Worm (Caenorhabditis elegans) whole organism, young adult: ENCODE data around the gene R10E8.1.

Experiments used
- F37B4.10 ChIP-seq: fragments of 200-800 bp; sonication (Bioruptor generic); IDR thresholded peaks from 2 replicates; pipeline ENCODE4 v1.3.6; 2022; ENCODE audit warnings: missing genetic modification characterization, missing compliant biosample characterization
- F39B2.1 ChIP-seq: fragments of 200-800 bp; sonication (Bioruptor generic); IDR thresholded peaks from 2 replicates; pipeline ENCODE4 v1.3.6; 2022; ENCODE audit warnings: missing genetic modification reagents, missing genetic modification characterization, missing compliant biosample characterization
- F49E8.2 ChIP-seq: sonication (generic microtip); optimal IDR thresholded peaks from 3 replicates; lab custom pipeline; 2017; ENCODE audit warnings: missing genetic modification characterization, mild to moderate bottlenecking, missing compliant biosample characterization, antibody characterized with exemption, moderate library complexity; ENCODE audit not compliant: insufficient read depth
- K11D2.4 ChIP-seq: fragments of 200-800 bp; sonication (Bioruptor generic); IDR thresholded peaks from 2 replicates; pipeline ENCODE4 v1.3.6; 2022; ENCODE audit warnings: missing genetic modification reagents, missing genetic modification characterization, missing compliant biosample characterization
- Y56A3A.18 ChIP-seq: fragments of 200-800 bp; sonication (Bioruptor generic); IDR thresholded peaks from 2 replicates; pipeline ENCODE4 v1.3.6; 2022; ENCODE audit warnings: missing genetic modification reagents, missing genetic modification characterization, missing compliant biosample characterization
- akir-1 ChIP-seq: fragments of 200-800 bp; sonication (Bioruptor generic); optimal IDR thresholded peaks from 2 replicates; lab custom pipeline; 2018; ENCODE audit warnings: mild to moderate bottlenecking, missing genetic modification characterization, moderate library complexity, missing compliant biosample characterization
- aptf-3 ChIP-seq: fragments of 200-800 bp; sonication (Bioruptor generic); IDR thresholded peaks from 2 replicates; pipeline ENCODE4 v1.3.6; 2022; ENCODE audit warnings: missing genetic modification characterization, missing compliant biosample characterization
- atf-7 ChIP-seq: sonication (generic microtip); optimal IDR thresholded peaks from 2 replicates; lab custom pipeline; 2017; ENCODE audit warnings: mild to moderate bottlenecking, missing genetic modification characterization, missing compliant biosample characterization
- athp-1 ChIP-seq: sonication (generic microtip); optimal IDR thresholded peaks from 2 replicates; lab custom pipeline; 2017; ENCODE audit warnings: mild to moderate bottlenecking, missing genetic modification characterization, missing compliant biosample characterization
- cebp-1 ChIP-seq, 2 experiments: fragments of 200-800 bp in 1 of 2; sonication (Bioruptor generic) in 1 of 2; sonication (generic microtip) in 1 of 2; IDR thresholded peaks in 1 of 2; optimal IDR thresholded peaks in 1 of 2; 2 replicates each; pipeline versions ENCODE4 v1.3.6 to Lab custom; 2017 to 2022; ENCODE audit warnings: missing compliant biosample characterization in 2 of 2, missing genetic modification characterization in 2 of 2, mild to moderate bottlenecking in 1 of 2, missing genetic modification reagents in 1 of 2, moderate library complexity in 1 of 2
- ceh-100 ChIP-seq: fragments of 200-800 bp; sonication (Bioruptor generic); IDR thresholded peaks from 2 replicates; pipeline ENCODE4 v1.3.6; 2022; ENCODE audit warnings: missing genetic modification reagents, missing genetic modification characterization, missing compliant biosample characterization
- dox-1 ChIP-seq: fragments of 200-800 bp; sonication (Bioruptor generic); IDR thresholded peaks from 2 replicates; pipeline ENCODE4 v1.3.6; 2022; ENCODE audit warnings: missing genetic modification reagents, missing genetic modification characterization, missing compliant biosample characterization
- fkh-3 ChIP-seq: sonication (generic microtip); optimal IDR thresholded peaks from 2 replicates; lab custom pipeline; 2016; ENCODE audit warnings: mild to moderate bottlenecking, missing genetic modification characterization, missing compliant biosample characterization
- hmg-1.2 ChIP-seq: fragments of 200-800 bp; sonication (Bioruptor generic); IDR thresholded peaks from 2 replicates; pipeline ENCODE4 v1.3.6; 2022; ENCODE audit warnings: missing genetic modification reagents, missing genetic modification characterization, missing compliant biosample characterization
- let-526 ChIP-seq: fragments of 200-800 bp; sonication (Bioruptor generic); IDR thresholded peaks from 2 replicates; pipeline ENCODE4 v1.3.6; 2022; ENCODE audit warnings: missing genetic modification reagents, missing genetic modification characterization, missing compliant biosample characterization
- lin-40 ChIP-seq: sonication (generic microtip); optimal IDR thresholded peaks from 2 replicates; lab custom pipeline; 2016; ENCODE audit warnings: missing genetic modification characterization, mild to moderate bottlenecking, missing compliant biosample characterization, missing genotype, missing genetic modification reagents
- lsy-27 ChIP-seq: sonication (generic microtip); optimal IDR thresholded peaks from 2 replicates; lab custom pipeline; 2017; ENCODE audit warnings: missing genetic modification characterization, mild to moderate bottlenecking, missing compliant biosample characterization, antibody characterized with exemption, missing genotype, borderline replicate concordance; ENCODE audit not compliant: insufficient read depth
- madf-10 ChIP-seq: sonication (generic microtip); optimal IDR thresholded peaks from 2 replicates; lab custom pipeline; 2016; ENCODE audit warnings: mild to moderate bottlenecking, missing genetic modification characterization, missing compliant biosample characterization
- madf-3 ChIP-seq: fragments of 200-800 bp; sonication (Bioruptor generic); IDR thresholded peaks from 2 replicates; pipeline ENCODE4 v1.3.6; 2022; ENCODE audit warnings: missing genetic modification reagents, missing genetic modification characterization, missing compliant biosample characterization
- mxl-1 ChIP-seq: sonication (generic microtip); optimal IDR thresholded peaks from 2 replicates; lab custom pipeline; 2016; ENCODE audit warnings: missing genetic modification characterization, missing compliant biosample characterization
- nfya-1 ChIP-seq: sonication (generic microtip); optimal IDR thresholded peaks from 2 replicates; lab custom pipeline; 2017; ENCODE audit warnings: antibody characterized with exemption, missing compliant biosample characterization, missing genetic modification characterization, borderline replicate concordance; ENCODE audit not compliant: insufficient read depth
- nfyb-1 ChIP-seq: fragments of 200-800 bp; sonication (Bioruptor generic); IDR thresholded peaks from 2 replicates; pipeline ENCODE4 v1.3.6; 2022; ENCODE audit warnings: missing genetic modification reagents, missing genetic modification characterization, missing compliant biosample characterization
- pbrm-1 ChIP-seq: fragments of 200-800 bp; sonication (Bioruptor generic); IDR thresholded peaks from 2 replicates; pipeline ENCODE4 v1.3.6; 2022; ENCODE audit warnings: missing genetic modification reagents, missing genetic modification characterization, missing compliant biosample characterization
- sdz-38 ChIP-seq: sonication (generic microtip); optimal IDR thresholded peaks from 2 replicates; lab custom pipeline; 2016; ENCODE audit warnings: missing genotype, missing genetic modification characterization, missing compliant biosample characterization
- sea-2 ChIP-seq: fragments of 200-800 bp; sonication (Bioruptor generic); IDR thresholded peaks from 2 replicates; pipeline ENCODE4 v1.3.6; 2022; ENCODE audit warnings: missing genetic modification characterization, missing compliant biosample characterization
- somi-1 ChIP-seq: fragments of 200-800 bp; sonication (Bioruptor generic); optimal IDR thresholded peaks from 2 replicates; lab custom pipeline; 2018; ENCODE audit warnings: mild to moderate bottlenecking, missing genetic modification characterization, missing compliant biosample characterization
- sptf-2 ChIP-seq: fragments of 200-800 bp; sonication (Bioruptor generic); optimal IDR thresholded peaks from 2 replicates; lab custom pipeline; 2018; ENCODE audit warnings: mild to moderate bottlenecking, missing genetic modification characterization, missing compliant biosample characterization
- tbp1 ChIP-seq: fragments of 200-800 bp; sonication (Bioruptor generic); optimal IDR thresholded peaks from 2 replicates; lab custom pipeline; 2018; ENCODE audit warnings: mild to moderate bottlenecking, missing genetic modification characterization, missing compliant biosample characterization
- tlf-1 ChIP-seq: fragments of 200-800 bp; sonication (Bioruptor generic); optimal IDR thresholded peaks from 2 replicates; lab custom pipeline; 2018; ENCODE audit warnings: mild to moderate bottlenecking, missing genetic modification characterization, missing compliant biosample characterization
- unc-130 ChIP-seq: sonication (generic microtip); optimal IDR thresholded peaks from 2 replicates; lab custom pipeline; 2016; ENCODE audit warnings: missing genetic modification reagents, missing genetic modification characterization, missing compliant biosample characterization
- unc-62 ChIP-seq: fragments of 150-350 bp; optimal IDR thresholded peaks from 2 replicates; lab custom pipeline; 2014; ENCODE audit warnings: missing biosample characterization, missing genetic modification reagents, missing genetic modification characterization
- zfh-2 ChIP-seq: fragments of 200-800 bp; sonication (Bioruptor generic); conservative IDR thresholded peaks from 2 replicates; pipeline ENCODE4 v1.3.6; 2022; ENCODE audit warnings: missing genetic modification reagents, missing genetic modification characterization, missing compliant biosample characterization
- ztf-22 ChIP-seq: fragments of 200-800 bp; sonication (Bioruptor generic); optimal IDR thresholded peaks from 2 replicates; lab custom pipeline; 2018; ENCODE audit warnings: mild to moderate bottlenecking, missing genetic modification characterization, moderate library complexity, missing compliant biosample characterization
- ztf-25 ChIP-seq: fragments of 200-800 bp; sonication (Bioruptor generic); IDR thresholded peaks from 2 replicates; pipeline ENCODE4 v1.3.6; 2022; ENCODE audit warnings: missing genetic modification reagents, missing genetic modification characterization, missing compliant biosample characterization

The R10E8.1 gene

DNA sequence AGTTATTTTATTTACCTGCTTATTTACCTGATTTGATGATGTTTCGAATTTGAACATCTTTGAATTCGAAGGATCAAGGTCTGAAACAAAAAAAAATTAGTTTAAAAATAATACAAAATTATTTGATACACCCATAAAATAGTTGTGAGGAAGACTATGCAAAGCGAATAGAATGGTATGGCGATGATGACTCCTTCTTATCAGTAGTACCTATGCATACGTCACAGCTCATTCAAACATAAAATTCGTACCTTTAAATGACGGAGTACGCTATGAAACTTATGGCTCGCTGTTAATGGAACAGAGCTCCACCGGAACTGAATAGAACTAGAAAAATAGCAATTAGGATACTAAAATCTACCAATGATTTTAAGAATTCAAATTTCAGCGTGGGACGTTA is at the start of gene R10E8.1:
Gene R10E8.1 (minus strand): TSS at position 178 of the 400 bp plus-strand sequence.
- TF ChIP-seq athp-1 (tag; lab: Kevin White, UChicago) (no peak), sdz-38 (no peak), nfya-1 (tag; lab: Kevin White, UChicago) (no peak), K11D2.4 (GFP tag; lab: Robert Waterston, UW) (no peak), madf-10 (tag; lab: Kevin White, UChicago) (no peak), mxl-1 (no peak), hmg-1.2 (GFP tag; lab: Robert Waterston, UW) (no peak), F49E8.2 (tag; lab: Kevin White, UChicago) (no peak), Y56A3A.18 (no peak), lin-40 (no peak), ztf-22 (GFP tag; lab: Kevin White, UChicago) (no peak)

DNA sequence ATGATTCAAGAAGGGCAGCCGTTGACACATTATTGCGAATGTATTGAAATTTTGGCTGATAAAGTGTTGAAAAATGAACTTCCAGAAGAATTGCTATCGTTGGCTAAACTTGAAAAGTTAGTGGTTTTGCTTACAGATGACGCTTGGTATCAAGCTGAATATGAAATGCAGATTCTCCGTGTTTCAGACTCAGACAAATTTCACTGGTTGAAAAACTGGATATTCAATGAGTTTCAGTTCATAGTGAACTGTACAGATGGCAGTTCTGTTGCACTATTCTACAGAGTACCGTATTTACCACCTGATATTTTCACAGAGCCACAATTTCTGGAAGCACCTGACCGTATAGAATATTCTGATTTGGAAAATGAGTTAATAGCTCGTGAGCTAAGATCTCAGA is 47.1 kb upstream of the R10E8.1 start:
- TF ChIP-seq lsy-27 (tag; lab: Kevin White, UChicago) (no peak), F39B2.1 (no peak), atf-7 (no peak), Y56A3A.18 (no peak), fkh-3 (tag; lab: Kevin White, UChicago) (no peak)
- TF ChIP-seq, all 124 proteins: peak for 0

DNA sequence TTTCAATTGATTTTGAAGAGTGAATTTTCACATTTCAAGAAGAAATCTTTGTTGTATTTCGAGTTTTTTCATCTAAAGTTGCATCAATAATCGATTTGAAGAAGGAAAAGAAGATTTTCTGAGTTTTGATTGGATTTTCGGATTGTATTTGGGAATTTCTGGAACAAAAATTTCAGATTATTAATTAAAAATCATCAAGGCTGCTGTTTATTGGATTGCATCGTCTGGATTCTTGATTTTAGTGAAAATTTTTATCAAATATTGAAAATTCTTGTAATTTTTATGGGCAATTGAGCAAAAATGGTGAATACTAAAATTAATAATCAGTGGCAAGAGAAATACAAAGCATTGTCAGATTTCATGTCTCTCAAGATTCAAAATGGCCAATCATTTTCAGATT is 46.3 kb upstream of the R10E8.1 start, which contains the start of gene Y51A2A.5:
Gene Y51A2A.5 (plus strand): TSS at position 301 of the 400 bp plus-strand sequence.
- no peak for TF ChIP-seq sea-2 (GFP tag; lab: Robert Waterston, UW)
- no peak for TF ChIP-seq somi-1
- no peak for TF ChIP-seq unc-130 (GFP tag; lab: Kevin White, UChicago)
- no peak for TF ChIP-seq F37B4.10 (GFP tag; lab: Robert Waterston, UW)
- TF ChIP-seq dox-1 (GFP tag; lab: Robert Waterston, UW): no peak
- TF ChIP-seq tlf-1 (GFP tag; lab: Kevin White, UChicago): no peak
- TF ChIP-seq ztf-22 (GFP tag; lab: Kevin White, UChicago): no peak
- no peak for TF ChIP-seq let-526
- TF ChIP-seq sptf-2 (GFP tag; lab: Kevin White, UChicago): no peak
- TF ChIP-seq lin-40: no peak
- TF ChIP-seq unc-62: no peak

ce11 chrV:18292295-18292694 is 40.1 kb upstream of the R10E8.1 start, which contains the start of gene Y51A2A.12:
Y51A2A.12 (plus strand) TSS chrV:18292595.
- no peak for TF ChIP-seq zfh-2 (GFP tag; lab: Robert Waterston, UW)
- TF ChIP-seq unc-130 (GFP tag; lab: Kevin White, UChicago): no peak
- no peak for TF ChIP-seq aptf-3 (GFP tag; lab: Robert Waterston, UW)

DNA sequence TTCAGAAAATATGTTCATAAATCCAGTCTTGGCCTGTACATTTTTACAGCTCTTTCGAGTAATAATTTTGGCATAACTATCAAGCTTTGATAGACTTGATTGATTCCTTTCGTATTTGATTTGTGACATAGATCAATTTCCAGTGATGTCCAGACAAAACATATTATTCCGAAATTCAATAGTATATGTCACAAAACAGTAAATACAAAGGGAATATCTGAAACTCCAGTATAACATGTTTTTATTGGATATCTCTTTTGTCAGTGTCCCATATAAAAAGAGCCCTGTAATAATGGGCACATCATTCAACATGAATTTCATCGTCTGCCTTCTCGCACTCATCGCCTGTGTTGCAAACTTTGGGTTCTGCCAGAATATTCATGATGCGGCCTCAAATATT is 38.4 kb upstream of the R10E8.1 start, which contains the start of gene Y51A2A.4:
Gene Y51A2A.4 (plus strand): TSS at position 301 of the 400 bp plus-strand sequence.
- TF ChIP-seq cebp-1 (GFP tag; IDR thresholded peaks at IDR 0.05; lab: Robert Waterston, UW) (no peak), cebp-1 (tag; optimal IDR thresholded peaks at IDR 0.05; lab: Kevin White, UChicago) (no peak), ceh-100 (GFP tag; lab: Robert Waterston, UW) (no peak), pbrm-1 (GFP tag; lab: Robert Waterston, UW) (no peak), akir-1 (GFP tag; lab: Kevin White, UChicago) (no peak), nfyb-1 (no peak), madf-3 (GFP tag; lab: Robert Waterston, UW) (no peak), tbp1 (GFP tag; lab: Kevin White, UChicago) (no peak), ztf-25 (GFP tag; lab: Robert Waterston, UW) (no peak)
